Fruit fly (Drosophila melanogaster): ENCODE measurements around the gene anchor.

- no peak for TF ChIP-seq CTCF (optimal IDR thresholded peaks at IDR 0.05)
- TF ChIP-seq CG8478 (optimal IDR thresholded peaks at IDR 0.05) = no peak
Observed at dm6 chr3L:17615286-17615685, 6.3 kb upstream of the anchor start.
